Worm (Caenorhabditis elegans) whole organism, L4/young adult: ENCODE results near the gene T24B8.4.

Experiments
- W03F9.2 ChIP-seq: fragments of 150-350 bp; optimal IDR thresholded peaks from 2 replicates; lab custom pipeline; 2014; ENCODE audit warnings: missing biosample characterization, missing genetic modification characterization
- him-1 ChIP-seq: sonication (generic microtip); optimal IDR thresholded peaks from 2 replicates; lab custom pipeline; 2016; ENCODE audit warnings: missing genotype, missing genetic modification reagents, missing genetic modification characterization, missing compliant biosample characterization

- TF ChIP-seq him-1 (tag; lab: Kevin White, UChicago): no peak
- no peak for TF ChIP-seq W03F9.2 (tag; lab: Kevin White, UChicago)
These were observed 5.6 kb upstream of the T24B8.4 start for ce11 chrII:9076098-9076879.
